Fruit fly (Drosophila melanogaster) whole organism, prepupa: ENCODE data around the gene CG4020.
A peak's percentile ranks its signal among the peaks of the same experiment; 100 is the strongest.

Experiments used
- CG10631 ChIP-seq: fragments of 200-800 bp; sonication (Bioruptor generic); optimal IDR thresholded peaks from 2 replicates; lab custom pipeline; 2016; ENCODE audit warnings: missing biosample characterization, missing genetic modification characterization
- CG10669 ChIP-seq: fragments of 200-800 bp; sonication (Bioruptor generic); optimal IDR thresholded peaks from 3 replicates; lab custom pipeline; 2018; ENCODE audit warnings: missing biosample characterization, mild to moderate bottlenecking, missing genetic modification characterization, moderate library complexity
- CG11294 ChIP-seq: fragments of 200-800 bp; sonication (Bioruptor generic); IDR thresholded peaks from 2 replicates; pipeline ENCODE4 v1.3.6; 2022; ENCODE audit warnings: missing biosample characterization, missing genetic modification characterization
- CG11762 ChIP-seq: fragments of 200-800 bp; sonication (Bioruptor generic); optimal IDR thresholded peaks from 3 replicates; lab custom pipeline; 2016; ENCODE audit warnings: missing biosample characterization, missing genetic modification characterization; ENCODE audit not compliant: insufficient read depth
- CG11902 ChIP-seq: fragments of 200-800 bp; sonication (Bioruptor generic); optimal IDR thresholded peaks from 3 replicates; lab custom pipeline; 2016; ENCODE audit warnings: missing biosample characterization, missing genetic modification characterization
- CG15336 ChIP-seq: fragments of 200-800 bp; sonication (Bioruptor generic); IDR thresholded peaks from 2 replicates; pipeline ENCODE4 v1.3.6; 2022; ENCODE audit warnings: missing biosample characterization, missing genetic modification characterization
- CG1621 ChIP-seq: fragments of 200-800 bp; sonication (Bioruptor generic); optimal IDR thresholded peaks from 3 replicates; lab custom pipeline; 2018; ENCODE audit warnings: missing biosample characterization, mild to moderate bottlenecking, missing genetic modification characterization
- CG16779 ChIP-seq: fragments of 200-800 bp; sonication (Bioruptor generic); optimal IDR thresholded peaks from 3 replicates; lab custom pipeline; 2017; ENCODE audit warnings: missing biosample characterization, mild to moderate bottlenecking, missing genetic modification characterization
- CG3032 ChIP-seq: fragments of 200-800 bp; optimal IDR thresholded peaks from 2 replicates; lab custom pipeline; 2019; ENCODE audit warnings: missing biosample characterization, mild to moderate bottlenecking, missing genetic modification characterization, moderate library complexity
- CG31627 ChIP-seq: fragments of 200-800 bp; sonication (Bioruptor generic); optimal IDR thresholded peaks from 3 replicates; lab custom pipeline; 2016; ENCODE audit warnings: missing biosample characterization, missing genetic modification characterization
- CG32006 ChIP-seq: fragments of 200-800 bp; sonication (Bioruptor generic); optimal IDR thresholded peaks from 3 replicates; lab custom pipeline; 2017; ENCODE audit warnings: missing biosample characterization, mild to moderate bottlenecking, missing genetic modification characterization
- CG4318 ChIP-seq: fragments of 200-800 bp; sonication (Bioruptor generic); optimal IDR thresholded peaks from 3 replicates; lab custom pipeline; 2017; ENCODE audit warnings: missing biosample characterization, mild to moderate bottlenecking, missing genetic modification characterization
- CG6163 ChIP-seq: fragments of 200-800 bp; sonication (Bioruptor generic); IDR thresholded peaks from 3 replicates; pipeline ENCODE4 v1.3.6; 2022; ENCODE audit warnings: missing biosample characterization, missing genetic modification characterization
- CG6276 ChIP-seq: fragments of 200-800 bp; sonication (Bioruptor generic); optimal IDR thresholded peaks from 2 replicates; lab custom pipeline; 2017; ENCODE audit warnings: missing biosample characterization, mild to moderate bottlenecking, missing genetic modification characterization
- CG6854 ChIP-seq: fragments of 200-800 bp; sonication (Bioruptor generic); optimal IDR thresholded peaks from 2 replicates; lab custom pipeline; 2017; ENCODE audit warnings: missing biosample characterization, mild to moderate bottlenecking, missing genetic modification characterization
- CG7368 ChIP-seq: fragments of 200-800 bp; sonication (Bioruptor generic); optimal IDR thresholded peaks from 3 replicates; lab custom pipeline; 2016; ENCODE audit warnings: missing biosample characterization, missing genetic modification characterization
- CG8119 ChIP-seq: fragments of 200-800 bp; sonication (Bioruptor generic); IDR thresholded peaks from 3 replicates; pipeline ENCODE4 v1.3.6; 2022; ENCODE audit warnings: missing biosample characterization, missing genetic modification characterization
- CG8632 ChIP-seq: fragments of 200-800 bp; sonication (Bioruptor generic); optimal IDR thresholded peaks from 3 replicates; lab custom pipeline; 2016; ENCODE audit warnings: missing biosample characterization, missing genetic modification characterization
- CG9139 ChIP-seq: fragments of 200-800 bp; sonication (Bioruptor generic); optimal IDR thresholded peaks from 3 replicates; lab custom pipeline; 2017; ENCODE audit warnings: missing biosample characterization, mild to moderate bottlenecking, missing genetic modification characterization
- Eip78C ChIP-seq: fragments of 200-800 bp; sonication (Bioruptor generic); peaks from one replicate; lab custom pipeline; 2016; ENCODE audit warnings: missing biosample characterization, missing genetic modification characterization
- Eip93F ChIP-seq: fragments of 200-800 bp; sonication (Bioruptor generic); optimal IDR thresholded peaks from 2 replicates; lab custom pipeline; 2016; ENCODE audit warnings: missing biosample characterization, mild to moderate bottlenecking, missing genetic modification characterization
- Ets21C ChIP-seq: fragments of 200-800 bp; sonication (Bioruptor generic); optimal IDR thresholded peaks from 3 replicates; lab custom pipeline; 2016; ENCODE audit warnings: missing biosample characterization, missing genetic modification characterization
- Ets96B ChIP-seq: fragments of 200-800 bp; optimal IDR thresholded peaks from 2 replicates; lab custom pipeline; 2019; ENCODE audit warnings: missing biosample characterization, mild to moderate bottlenecking, missing genetic modification characterization, moderate library complexity
- Hr38 ChIP-seq: sonication (Bioruptor generic); optimal IDR thresholded peaks from 2 replicates; lab custom pipeline; 2016; ENCODE audit warnings: missing biosample characterization, missing genetic modification characterization
- Hr4 ChIP-seq: fragments of 200-800 bp; sonication (Bioruptor generic); optimal IDR thresholded peaks from 3 replicates; lab custom pipeline; 2016; ENCODE audit warnings: missing biosample characterization, missing genetic modification characterization
- Lpt ChIP-seq: fragments of 200-800 bp; sonication (Bioruptor generic); optimal IDR thresholded peaks from 3 replicates; lab custom pipeline; 2016; ENCODE audit warnings: missing biosample characterization, missing genetic modification characterization
- Met ChIP-seq: fragments of 200-800 bp; sonication (Bioruptor generic); optimal IDR thresholded peaks from 3 replicates; lab custom pipeline; 2016; ENCODE audit warnings: missing biosample characterization, missing genetic modification characterization
- OdsH ChIP-seq: fragments of 200-800 bp; sonication (Bioruptor generic); optimal IDR thresholded peaks from 3 replicates; lab custom pipeline; 2016; ENCODE audit warnings: missing biosample characterization, missing genetic modification characterization
- Smox ChIP-seq: fragments of 200-800 bp; sonication (Bioruptor generic); optimal IDR thresholded peaks from 3 replicates; lab custom pipeline; 2016; ENCODE audit warnings: missing biosample characterization, missing genetic modification characterization
- Sox102F ChIP-seq: fragments of 200-800 bp; sonication (Bioruptor generic); optimal IDR thresholded peaks from 2 replicates; lab custom pipeline; 2016; ENCODE audit warnings: missing biosample characterization, mild to moderate bottlenecking, missing genetic modification characterization
- Sox14 ChIP-seq: fragments of 200-800 bp; sonication (Bioruptor generic); optimal IDR thresholded peaks from 3 replicates; lab custom pipeline; 2016; ENCODE audit warnings: missing biosample characterization, missing genetic modification characterization
- Sox15 ChIP-seq: fragments of 200-800 bp; sonication (Bioruptor generic); optimal IDR thresholded peaks from 3 replicates; lab custom pipeline; 2016; ENCODE audit warnings: missing biosample characterization, missing genetic modification characterization
- achi ChIP-seq: fragments of 200-800 bp; sonication (Bioruptor generic); optimal IDR thresholded peaks from 3 replicates; lab custom pipeline; 2016; ENCODE audit warnings: missing biosample characterization, missing genetic modification characterization
- acj6 ChIP-seq: fragments of 200-800 bp; sonication (Bioruptor generic); optimal IDR thresholded peaks from 3 replicates; lab custom pipeline; 2016; ENCODE audit warnings: missing biosample characterization, missing genetic modification characterization
- cyc ChIP-seq: fragments of 200-800 bp; sonication (Bioruptor generic); optimal IDR thresholded peaks from 3 replicates; lab custom pipeline; 2016; ENCODE audit warnings: missing biosample characterization, missing genetic modification characterization
- dac ChIP-seq: fragments of 200-800 bp; sonication (Bioruptor generic); optimal IDR thresholded peaks from 2 replicates; lab custom pipeline; 2017; ENCODE audit warnings: missing biosample characterization, mild to moderate bottlenecking, missing genetic modification characterization
- dsx ChIP-seq: fragments of 200-800 bp; optimal IDR thresholded peaks from 3 replicates; lab custom pipeline; 2019; ENCODE audit warnings: missing biosample characterization, mild to moderate bottlenecking, missing genetic modification characterization, moderate library complexity; ENCODE audit not compliant: poor library complexity, severe bottlenecking
- eg ChIP-seq: fragments of 200-800 bp; sonication (Bioruptor generic); IDR thresholded peaks from 3 replicates; pipeline ENCODE4 v1.3.6; 2022; ENCODE audit warnings: missing biosample characterization, missing genetic modification characterization
- esn ChIP-seq: fragments of 200-800 bp; sonication (Bioruptor generic); optimal IDR thresholded peaks from 2 replicates; lab custom pipeline; 2016; ENCODE audit warnings: missing biosample characterization, mild to moderate bottlenecking, missing genetic modification characterization, moderate library complexity
- fd59A ChIP-seq: fragments of 200-800 bp; sonication (Bioruptor generic); optimal IDR thresholded peaks from 2 replicates; lab custom pipeline; 2017; ENCODE audit warnings: missing biosample characterization, mild to moderate bottlenecking, missing genetic modification characterization, missing genetic modification reagents
- fd85E ChIP-seq: fragments of 200-800 bp; sonication (Bioruptor generic); optimal IDR thresholded peaks from 3 replicates; lab custom pipeline; 2016; ENCODE audit warnings: missing biosample characterization, missing genetic modification characterization
- fkh ChIP-seq: fragments of 200-800 bp; sonication (Bioruptor generic); optimal IDR thresholded peaks from 3 replicates; lab custom pipeline; 2017; ENCODE audit warnings: missing biosample characterization, mild to moderate bottlenecking, missing genetic modification characterization, moderate library complexity
- lz ChIP-seq: fragments of 200-800 bp; sonication (Bioruptor generic); optimal IDR thresholded peaks from 3 replicates; lab custom pipeline; 2016; ENCODE audit warnings: missing biosample characterization, missing genetic modification characterization
- net ChIP-seq: fragments of 200-800 bp; sonication (Bioruptor generic); optimal IDR thresholded peaks from 3 replicates; lab custom pipeline; 2016; ENCODE audit warnings: missing biosample characterization, missing genetic modification characterization
- pdm3 ChIP-seq: fragments of 200-800 bp; sonication (Bioruptor generic); optimal IDR thresholded peaks from 3 replicates; lab custom pipeline; 2016; ENCODE audit warnings: missing biosample characterization, missing genetic modification characterization
- ss ChIP-seq, 2 experiments: fragments of 200-800 bp; sonication (Bioruptor generic); optimal IDR thresholded peaks; 2 replicates in 1 of 2; 3 replicates in 1 of 2; lab custom pipeline; 2017 to 2018; ENCODE audit warnings: mild to moderate bottlenecking in 2 of 2, missing biosample characterization in 2 of 2, missing genetic modification characterization in 2 of 2, moderate library complexity in 1 of 2
- svp ChIP-seq: fragments of 200-800 bp; sonication (Bioruptor generic); peaks from one replicate; lab custom pipeline; 2016; ENCODE audit warnings: missing biosample characterization, missing genetic modification characterization
- vri ChIP-seq: fragments of 200-800 bp; sonication (Bioruptor generic); optimal IDR thresholded peaks from 3 replicates; lab custom pipeline; 2016; ENCODE audit warnings: missing biosample characterization, mild to moderate bottlenecking, missing genetic modification characterization

CG4020 gene

dm6 chrX:5924378-5924777 is 18.8 kb downstream of the CG4020 start (continued):
- no peak for TF ChIP-seq CG1621 (tag; lab: Kevin White, UChicago)
- TF ChIP-seq esn (GFP tag; lab: Kevin White, UChicago): no peak
- no peak for TF ChIP-seq Eip93F
- TF ChIP-seq CG16779 (tag; lab: Kevin White, UChicago): peak; percentile 6
- TF ChIP-seq Sox102F (GFP tag; lab: Kevin White, UChicago): no peak
- no peak for TF ChIP-seq dac (GFP tag; lab: Kevin White, UChicago)
- no peak for TF ChIP-seq CG7368 (GFP tag; lab: Kevin White, UChicago)
- TF ChIP-seq CG32006 (GFP tag; lab: Kevin White, UChicago): peak; percentile 62
- TF ChIP-seq, all 60 proteins: peak for 25

DNA sequence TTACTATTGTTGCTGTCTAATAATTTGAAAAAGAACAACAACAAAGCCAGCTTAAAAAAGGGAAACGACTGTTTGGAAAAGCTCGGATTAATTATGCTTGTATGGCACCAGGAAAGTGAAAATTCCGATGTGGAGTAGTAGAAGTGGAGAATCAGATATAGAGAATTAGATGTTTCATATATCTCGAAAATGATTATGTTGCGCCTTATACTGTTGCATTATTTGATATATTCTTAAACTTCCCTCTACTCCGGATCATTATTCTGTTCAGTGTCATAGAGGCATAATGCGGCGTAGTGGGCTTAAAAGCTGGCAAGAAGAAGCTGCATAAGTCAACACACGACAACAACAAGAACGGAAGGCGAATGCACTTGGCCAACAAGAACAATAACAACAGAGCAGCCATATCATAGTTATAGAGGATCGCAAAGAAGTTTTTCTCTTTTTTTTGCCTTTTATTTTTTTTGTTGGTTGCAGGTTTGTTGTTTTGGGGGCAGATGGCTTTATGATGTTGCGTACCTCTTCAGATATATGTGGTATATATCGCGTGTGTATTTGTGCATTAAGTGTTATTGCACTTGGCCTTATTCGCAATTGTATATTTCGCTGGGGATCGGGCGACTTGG is 20.4 kb downstream of the CG4020 start:
- TF ChIP-seq Sox14 (peak; percentile 67), CG6854 (GFP tag; lab: Kevin White, UChicago) (no peak), fd85E (GFP tag; lab: Kevin White, UChicago) (peak; percentile 14), CG4318 (GFP tag; lab: Kevin White, UChicago) (peak; percentile 36), Smox (peak; percentile 33), Hr4 (GFP tag; lab: Kevin White, UChicago) (peak; percentile 66), CG8632 (peak; percentile 49), CG1621 (tag; lab: Kevin White, UChicago) (peak; percentile 82), pdm3 (GFP tag; lab: Kevin White, UChicago) (peak; percentile 61), fkh (GFP tag; lab: Kevin White, UChicago) (no peak), Ets21C (GFP tag; lab: Kevin White, UChicago) (no peak), fd59A (peak; percentile 62), cyc (GFP tag; lab: Kevin White, UChicago) (peak; percentile 55), CG9139 (GFP tag; lab: Kevin White, UChicago) (peak; percentile 55), lz (peak; percentile 55), Ets96B (tag; lab: Kevin White, UChicago) (peak; percentile 87), dsx (GFP tag; lab: Kevin White, UChicago) (peak; percentile 86), CG11762 (GFP tag; lab: Kevin White, UChicago) (peak; percentile 60), CG15336 (peak; percentile 90), CG10631 (GFP tag; lab: Kevin White, UChicago) (peak; percentile 72), CG6276 (GFP tag; lab: Kevin White, UChicago) (peak; percentile 86), CG3032 (tag; lab: Kevin White, UChicago) (peak; percentile 84), svp (GFP tag; lab: Kevin White, UChicago) (peak; percentile 68), net (peak; percentile 60), Sox102F (GFP tag; lab: Kevin White, UChicago) (peak; percentile 32), Hr38 (GFP tag; lab: Kevin White, UChicago) (no peak), ss (GFP tag; optimal IDR thresholded peaks at IDR 0.05; lab: Kevin White, UChicago) (peak; percentile 72 to 74), Sox15 (GFP tag; lab: Kevin White, UChicago) (peak; percentile 6), Eip78C (peak; percentile 92), acj6 (GFP tag; lab: Kevin White, UChicago) (peak; percentile 59), Met (GFP tag; lab: Kevin White, UChicago) (peak; percentile 70), vri (no peak), CG6163 (GFP tag; lab: Robert Waterston, UW) (peak; percentile 95), Lpt (GFP tag; lab: Kevin White, UChicago) (peak; percentile 29), CG31627 (GFP tag; lab: Kevin White, UChicago) (no peak), CG8119 (GFP tag; lab: Robert Waterston, UW) (peak; percentile 85), Eip93F (no peak), CG16779 (tag; lab: Kevin White, UChicago) (peak; percentile 55), dac (GFP tag; lab: Kevin White, UChicago) (peak; percentile 24), OdsH (GFP tag; lab: Kevin White, UChicago) (peak; percentile 52), esn (GFP tag; lab: Kevin White, UChicago) (peak; percentile 14), CG10669 (GFP tag; lab: Kevin White, UChicago) (peak; percentile 87), eg (peak; percentile 91), CG11294 (GFP tag; lab: Robert Waterston, UW) (peak; percentile 70), achi (GFP tag; lab: Kevin White, UChicago) (peak; percentile 66), CG11902 (peak; percentile 44)
